Worm (Caenorhabditis elegans) whole organism, midembryonic: ENCODE measurements around the gene ret-1.
"Not testable (repeated sequence)": the region's sequence is repeated elsewhere in the genome, so short reads cannot be mapped to it uniquely, and the experiment has no call there.

Experiments
- T22C8.4 ChIP-seq: fragments of 200-800 bp; sonication (Bioruptor generic); IDR thresholded peaks from 2 replicates; pipeline ENCODE4 v1.3.6; 2022; ENCODE audit warnings: missing genetic modification characterization, missing compliant biosample characterization
- cog-1 ChIP-seq: sonication (generic microtip); optimal IDR thresholded peaks from 2 replicates; lab custom pipeline; 2016; ENCODE audit warnings: missing genetic modification characterization, missing compliant biosample characterization
- flt-1 ChIP-seq: fragments of 200-800 bp; sonication (Bioruptor generic); IDR thresholded peaks from 2 replicates; pipeline ENCODE4 v1.3.6; 2022; ENCODE audit warnings: missing genetic modification characterization, missing compliant biosample characterization
- klf-2 ChIP-seq: fragments of 200-800 bp; sonication (Bioruptor generic); conservative IDR thresholded peaks from 2 replicates; pipeline ENCODE4 v1.3.6; 2022; ENCODE audit warnings: missing genetic modification reagents, missing genetic modification characterization, missing compliant biosample characterization
- ref-1 ChIP-seq: fragments of 200-800 bp; sonication (Bioruptor generic); conservative IDR thresholded peaks from 2 replicates; pipeline ENCODE4 v1.3.6; 2022; ENCODE audit warnings: missing genetic modification reagents, missing genetic modification characterization, missing compliant biosample characterization

- not testable (repeated sequence) for TF ChIP-seq T22C8.4; klf-2; ref-1 (GFP tag; lab: Robert Waterston, UW); cog-1 (tag; lab: Kevin White, UChicago); flt-1 (GFP tag; lab: Robert Waterston, UW)
Measured at ce11 chrV:14826952-14827351, 20.3 kb downstream of the ret-1 start, which contains the start of gene nspa-8.
